Worm (Caenorhabditis elegans) whole organism, L4/young adult: ENCODE data around the gene txt-12.
"Not testable (repeated sequence)": the region's sequence is repeated elsewhere in the genome, so short reads cannot be mapped to it uniquely, and the experiment has no call there.

Experiments
- W03F9.2 ChIP-seq: fragments of 150-350 bp; optimal IDR thresholded peaks from 2 replicates; lab custom pipeline; 2014; ENCODE audit warnings: missing biosample characterization, missing genetic modification characterization
- dao-5 ChIP-seq: sonication (generic microtip); optimal IDR thresholded peaks from 2 replicates; lab custom pipeline; 2016; ENCODE audit warnings: missing genotype, missing genetic modification characterization, moderate library complexity, missing compliant biosample characterization

DNA sequence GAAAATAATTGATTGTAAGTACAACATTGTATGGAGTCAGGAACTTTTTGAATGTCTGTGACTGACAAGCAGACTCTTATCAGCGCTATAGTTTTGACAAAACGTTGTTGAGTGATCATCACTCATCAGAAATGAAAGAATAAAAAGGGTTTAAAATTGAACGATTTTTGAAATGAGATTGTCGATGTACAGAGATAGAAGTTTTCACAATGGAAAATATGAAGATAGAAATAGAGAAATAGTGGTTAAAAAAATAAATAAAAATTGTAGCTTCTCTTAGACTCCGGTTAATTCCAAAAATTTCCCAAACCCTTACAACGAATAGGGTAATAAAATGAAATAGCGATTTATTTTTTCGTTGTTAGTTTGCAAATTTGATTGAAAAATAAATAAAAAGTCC is 32.4 kb downstream of the txt-12 start, which contains the start of gene ugt-30:
- TF ChIP-seq W03F9.2 (tag; lab: Kevin White, UChicago); dao-5: not testable (repeated sequence)
